Fruit fly (Drosophila melanogaster): ENCODE measurements around the gene twit.

twit gene

DNA sequence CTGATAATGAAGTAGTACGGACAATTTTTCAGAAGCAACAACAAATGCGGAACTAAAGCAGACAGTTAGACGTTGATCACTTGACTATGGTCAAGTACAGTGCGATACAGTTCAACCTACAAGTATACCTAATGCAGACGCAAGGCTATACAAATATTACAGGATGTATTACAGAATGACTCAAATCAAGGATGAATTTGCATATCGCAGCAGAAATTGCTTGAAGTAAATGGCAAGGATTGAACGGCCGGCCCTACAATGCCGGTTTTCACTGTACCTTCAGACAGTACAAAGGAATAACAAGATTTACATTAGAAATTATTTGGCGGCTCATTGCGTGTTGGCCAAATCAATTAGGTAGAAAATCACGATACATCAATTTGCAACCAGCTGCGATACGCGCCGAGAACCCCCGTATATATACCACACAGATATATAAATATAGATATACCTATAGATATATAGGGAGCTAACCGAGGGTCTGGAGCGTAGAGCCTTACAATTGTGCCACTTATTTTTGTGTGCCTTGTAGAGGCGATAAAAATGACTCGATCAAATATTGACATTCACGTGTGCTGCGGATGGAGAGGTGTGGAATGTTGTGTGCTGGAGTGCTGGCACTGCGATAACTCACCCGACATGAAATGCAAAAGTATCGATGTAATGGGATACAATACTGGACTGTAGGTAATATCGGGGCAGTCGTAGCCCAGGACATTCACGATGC is 29.1 kb downstream of the twit start (continued):
- no peak for TF ChIP-seq CG13287 (GFP tag; IDR thresholded peaks at IDR 0.05; ENCODE audit: partially characterized antibody)
- no peak for TF ChIP-seq Deaf1 (tag; optimal IDR thresholded peaks at IDR 0.05)
- no peak for TF ChIP-seq CG32772 (GFP tag; IDR thresholded peaks at IDR 0.05)
- no peak for TF ChIP-seq CG6854 (GFP tag; optimal IDR thresholded peaks at IDR 0.05)
- peak; percentile 45; the same call in 1 of the 3 replicates for TF ChIP-seq CG11093 (GFP tag; IDR thresholded peaks at IDR 0.05)
- TF ChIP-seq CG4707 (GFP tag; optimal IDR thresholded peaks at IDR 0.05) = no peak
- TF ChIP-seq CG7928 (GFP tag; optimal IDR thresholded peaks at IDR 0.05) = no peak
- TF ChIP-seq shn (GFP tag; optimal IDR thresholded peaks at IDR 0.05) = no peak
- no peak for TF ChIP-seq pb (GFP tag; optimal IDR thresholded peaks at IDR 0.05)
- TF ChIP-seq NFAT (GFP tag; IDR thresholded peaks at IDR 0.05) = peak; percentile 45; the same call in 1 of the 2 replicates
- no peak; the same call in 1 of the 2 replicates for TF ChIP-seq CG6689 (GFP tag; IDR thresholded peaks at IDR 0.05)
- TF ChIP-seq CG14860 (GFP tag; IDR thresholded peaks at IDR 0.05; ENCODE audit: partially characterized antibody) = no peak
- TF ChIP-seq Vsx1 (GFP tag; optimal IDR thresholded peaks at IDR 0.05) = no peak
- no peak for TF ChIP-seq CG3726 (GFP tag; IDR thresholded peaks at IDR 0.05)
- peak; percentile 48 for TF ChIP-seq CG17328 (GFP tag; IDR thresholded peaks at IDR 0.05)
- TF ChIP-seq CG10565 (GFP tag; optimal IDR thresholded peaks at IDR 0.05) = no peak
- TF ChIP-seq CG34224 (GFP tag; IDR thresholded peaks at IDR 0.05; ENCODE audit: partially characterized antibody) = no peak
- TF ChIP-seq slou (GFP tag; optimal IDR thresholded peaks at IDR 0.05) = no peak
- peak; percentile 12 for TF ChIP-seq odd (GFP tag; optimal IDR thresholded peaks at IDR 0.05)
- TF ChIP-seq CG7839 (tag; optimal IDR thresholded peaks at IDR 0.05) = peak; percentile 65
- TF ChIP-seq sug (tag; optimal IDR thresholded peaks at IDR 0.05) = no peak
- no peak for TF ChIP-seq CG3995 (GFP tag; optimal IDR thresholded peaks at IDR 0.05)
- peak; percentile 52 for TF ChIP-seq al (GFP tag; IDR thresholded peaks at IDR 0.05)
- TF ChIP-seq Adf1 (GFP tag; IDR thresholded peaks at IDR 0.05) = peak; percentile 45
- TF ChIP-seq Hr3 (GFP tag; optimal IDR thresholded peaks at IDR 0.05) = peak; percentile 25
- TF ChIP-seq Atf6 (GFP tag; IDR thresholded peaks at IDR 0.05) = peak; percentile 73
- TF ChIP-seq luna (GFP tag; optimal IDR thresholded peaks at IDR 0.05) = peak; percentile 32
- 0 out of 2 replicates have a peak, but pooled peaks have one; percentile 21 for TF ChIP-seq CG4404 (GFP tag; IDR thresholded peaks at IDR 0.05)
- peak; percentile 29 for TF ChIP-seq Asciz (GFP tag; optimal IDR thresholded peaks at IDR 0.05)
- TF ChIP-seq sd (tag; optimal IDR thresholded peaks at IDR 0.05) = peak; percentile 22
- no peak for TF ChIP-seq CG2202 (tag; optimal IDR thresholded peaks at IDR 0.05)
- TF ChIP-seq prd (optimal IDR thresholded peaks at IDR 0.05) = no peak
- TF ChIP-seq prd (GFP tag; IDR thresholded peaks at IDR 0.05) = peak; percentile 74
- no peak for TF ChIP-seq CG34376 (GFP tag; optimal IDR thresholded peaks at IDR 0.05)
- no peak for TF ChIP-seq CG7963 (GFP tag; IDR thresholded peaks at IDR 0.05; ENCODE audit: partially characterized antibody)
- peak; percentile 54; the same call in 1 of the 2 replicates for TF ChIP-seq Poxn (GFP tag; IDR thresholded peaks at IDR 0.05)
- TF ChIP-seq exex (tag; optimal IDR thresholded peaks at IDR 0.05) = peak; percentile 26
- no peak for TF ChIP-seq pan (optimal IDR thresholded peaks at IDR 0.05)
- peak in 1 of 2 experiments; percentile 47 for TF ChIP-seq pan (GFP tag; optimal IDR thresholded peaks at IDR 0.05 in 1 of 2, IDR thresholded peaks at IDR 0.05 in 1 of 2)
- TF ChIP-seq CG33213 (GFP tag; optimal IDR thresholded peaks at IDR 0.05) = peak; percentile 2
- TF ChIP-seq Tbp (GFP tag; optimal IDR thresholded peaks at IDR 0.05) = no peak
- TF ChIP-seq chinmo (GFP tag; IDR thresholded peaks at IDR 0.05; ENCODE audit: partially characterized antibody) = no peak
- peak; percentile 63 for TF ChIP-seq wdn (GFP tag; IDR thresholded peaks at IDR 0.05)
- TF ChIP-seq slp2 (GFP tag; optimal IDR thresholded peaks at IDR 0.05) = no peak
- TF ChIP-seq CG13424 (tag; optimal IDR thresholded peaks at IDR 0.05) = no peak
- no peak for TF ChIP-seq mld (GFP tag; IDR thresholded peaks at IDR 0.05; ENCODE audit: partially characterized antibody)
- 0 out of 2 replicates have a peak, but pooled peaks have one; percentile 47 for TF ChIP-seq ara (GFP tag; IDR thresholded peaks at IDR 0.05)
- TF ChIP-seq H2.0 (GFP tag; IDR thresholded peaks at IDR 0.05) = no peak
- no peak for TF ChIP-seq grn (GFP tag; optimal IDR thresholded peaks at IDR 0.05)
- TF ChIP-seq Taf1 (GFP tag; IDR thresholded peaks at IDR 0.05) = peak; percentile 76

Data from whole organism, embryonic.